Worm (Caenorhabditis elegans): ENCODE measurements around the gene F25H8.2.

ce11 chrIV:9969081-9969480 lies 37.0 kb downstream of the F25H8.2 start, which contains the start of the genes kin-5 and C47E12.11:
- TF ChIP-seq aly-2 (tag; optimal IDR thresholded peaks at IDR 0.05) (no peak), elt-1 (tag; optimal IDR thresholded peaks at IDR 0.05) (no peak), lin-39 (tag; optimal IDR thresholded peaks at IDR 0.05) (no peak), fos-1 (tag; optimal IDR thresholded peaks at IDR 0.05) (no peak), lin-15B (tag; optimal IDR thresholded peaks at IDR 0.05) (no peak), nfya-1 (tag; optimal IDR thresholded peaks at IDR 0.05; ENCODE audit: insufficient read depth) (no peak), egl-5 (tag; optimal IDR thresholded peaks at IDR 0.05) (no peak), nhr-237 (tag; optimal IDR thresholded peaks at IDR 0.05) (no peak)
